Worm (Caenorhabditis elegans) whole organism, young adult: ENCODE measurements around the gene Y50D4C.6.
A peak's percentile ranks its signal among the peaks of the same experiment; 100 is the strongest.

Experiments used
- B0336.3 ChIP-seq: fragments of 200-800 bp; sonication (Bioruptor generic); IDR thresholded peaks from 2 replicates; pipeline ENCODE4 v1.3.6; 2022; ENCODE audit warnings: missing genetic modification characterization, missing compliant biosample characterization
- F33H1.4 ChIP-seq: fragments of 200-800 bp; sonication (Bioruptor generic); IDR thresholded peaks from 2 replicates; pipeline ENCODE4 v1.3.6; 2022; ENCODE audit warnings: missing genetic modification reagents, missing genetic modification characterization, missing compliant biosample characterization
- F37B4.10 ChIP-seq: fragments of 200-800 bp; sonication (Bioruptor generic); IDR thresholded peaks from 2 replicates; pipeline ENCODE4 v1.3.6; 2022; ENCODE audit warnings: missing genetic modification characterization, missing compliant biosample characterization
- T26A5.8 ChIP-seq: sonication (generic microtip); optimal IDR thresholded peaks from 2 replicates; lab custom pipeline; 2016; ENCODE audit warnings: missing genetic modification characterization, missing compliant biosample characterization
- aptf-3 ChIP-seq: fragments of 200-800 bp; sonication (Bioruptor generic); IDR thresholded peaks from 2 replicates; pipeline ENCODE4 v1.3.6; 2022; ENCODE audit warnings: missing genetic modification characterization, missing compliant biosample characterization
- attf-3 ChIP-seq: fragments of 200-800 bp; sonication (Bioruptor generic); conservative IDR thresholded peaks from 2 replicates; pipeline ENCODE4 v1.3.6; 2022; ENCODE audit warnings: missing genetic modification reagents, missing genetic modification characterization, missing compliant biosample characterization
- attf-5 ChIP-seq: fragments of 200-800 bp; sonication (Bioruptor generic); optimal IDR thresholded peaks from 2 replicates; lab custom pipeline; 2018; ENCODE audit warnings: mild to moderate bottlenecking, missing genetic modification characterization, missing compliant biosample characterization
- ceh-100 ChIP-seq: fragments of 200-800 bp; sonication (Bioruptor generic); IDR thresholded peaks from 2 replicates; pipeline ENCODE4 v1.3.6; 2022; ENCODE audit warnings: missing genetic modification reagents, missing genetic modification characterization, missing compliant biosample characterization
- ceh-27 ChIP-seq: fragments of 200-800 bp; sonication (Bioruptor generic); optimal IDR thresholded peaks from 2 replicates; lab custom pipeline; 2018; ENCODE audit warnings: mild to moderate bottlenecking, missing genetic modification characterization, moderate library complexity, missing compliant biosample characterization
- ceh-91 ChIP-seq: fragments of 200-800 bp; sonication (Bioruptor generic); IDR thresholded peaks from 2 replicates; pipeline ENCODE4 v1.3.6; 2022; ENCODE audit warnings: missing genetic modification reagents, missing genetic modification characterization, missing compliant biosample characterization
- dpl-1 ChIP-seq: fragments of 150-350 bp; optimal IDR thresholded peaks from 2 replicates; lab custom pipeline; 2014; ENCODE audit warnings: missing biosample characterization, missing genetic modification reagents, missing genetic modification characterization
- efl-1 ChIP-seq: fragments of 150-350 bp; optimal IDR thresholded peaks from 2 replicates; lab custom pipeline; 2014; ENCODE audit warnings: missing biosample characterization, missing genetic modification reagents, missing genetic modification characterization
- egrh-3 ChIP-seq: fragments of 200-800 bp; sonication (Bioruptor generic); IDR thresholded peaks from 2 replicates; pipeline ENCODE4 v1.3.6; 2022; ENCODE audit warnings: missing genetic modification reagents, missing genetic modification characterization, missing compliant biosample characterization
- ets-4 ChIP-seq: fragments of 200-800 bp; sonication (Bioruptor generic); optimal IDR thresholded peaks from 2 replicates; lab custom pipeline; 2018; ENCODE audit warnings: mild to moderate bottlenecking, missing genetic modification characterization, missing compliant biosample characterization
- fkh-3 ChIP-seq: sonication (generic microtip); optimal IDR thresholded peaks from 2 replicates; lab custom pipeline; 2016; ENCODE audit warnings: mild to moderate bottlenecking, missing genetic modification characterization, missing compliant biosample characterization
- hmg-1.2 ChIP-seq: fragments of 200-800 bp; sonication (Bioruptor generic); IDR thresholded peaks from 2 replicates; pipeline ENCODE4 v1.3.6; 2022; ENCODE audit warnings: missing genetic modification reagents, missing genetic modification characterization, missing compliant biosample characterization
- hmg-20 ChIP-seq: fragments of 200-800 bp; sonication (Bioruptor generic); IDR thresholded peaks from 2 replicates; pipeline ENCODE4 v1.3.6; 2022; ENCODE audit warnings: missing genetic modification reagents, missing genetic modification characterization, missing compliant biosample characterization
- hsf-1 ChIP-seq: fragments of 200-800 bp; sonication (Bioruptor generic); IDR thresholded peaks from 2 replicates; pipeline ENCODE4 v1.3.6; 2022; ENCODE audit warnings: missing genetic modification reagents, missing genetic modification characterization, missing compliant biosample characterization
- let-607 ChIP-seq, 2 experiments: fragments of 200-800 bp in 1 of 2; sonication (Bioruptor generic) in 1 of 2; sonication (generic microtip) in 1 of 2; optimal IDR thresholded peaks; 2 replicates each; lab custom pipeline; 2016 to 2018; ENCODE audit warnings: mild to moderate bottlenecking in 2 of 2, missing compliant biosample characterization in 2 of 2, missing genetic modification characterization in 2 of 2, moderate library complexity in 2 of 2, missing genotype in 1 of 2
- lin-35 ChIP-seq, 3 experiments: fragments of 150-350 bp in 2 of 3; sonication (generic microtip) in 1 of 3; optimal IDR thresholded peaks; 2 replicates each; lab custom pipeline; 2014 to 2018; ENCODE audit warnings: missing biosample characterization in 3 of 3, missing genetic modification characterization in 3 of 3, missing genetic modification reagents in 3 of 3
- lin-40 ChIP-seq: sonication (generic microtip); optimal IDR thresholded peaks from 2 replicates; lab custom pipeline; 2016; ENCODE audit warnings: missing genetic modification characterization, mild to moderate bottlenecking, missing compliant biosample characterization, missing genotype, missing genetic modification reagents
- lin-54 ChIP-seq: fragments of 200-800 bp; sonication (Bioruptor generic); optimal IDR thresholded peaks from 2 replicates; lab custom pipeline; 2018; ENCODE audit warnings: mild to moderate bottlenecking, missing genetic modification characterization, missing compliant biosample characterization
- lsl-1 ChIP-seq: fragments of 200-800 bp; sonication (Bioruptor generic); optimal IDR thresholded peaks from 2 replicates; lab custom pipeline; 2018; ENCODE audit warnings: mild to moderate bottlenecking, missing genetic modification characterization, moderate library complexity, missing compliant biosample characterization
- madf-3 ChIP-seq: fragments of 200-800 bp; sonication (Bioruptor generic); IDR thresholded peaks from 2 replicates; pipeline ENCODE4 v1.3.6; 2022; ENCODE audit warnings: missing genetic modification reagents, missing genetic modification characterization, missing compliant biosample characterization
- madf-6 ChIP-seq: fragments of 200-800 bp; sonication (Bioruptor generic); IDR thresholded peaks from 2 replicates; pipeline ENCODE4 v1.3.6; 2022; ENCODE audit warnings: missing genetic modification reagents, missing genetic modification characterization, missing compliant biosample characterization
- mcd-1 ChIP-seq: fragments of 200-800 bp; sonication (Bioruptor generic); IDR thresholded peaks from 2 replicates; pipeline ENCODE4 v1.3.6; 2022; ENCODE audit warnings: missing genetic modification reagents, missing genetic modification characterization, missing compliant biosample characterization
- nhr-120 ChIP-seq: fragments of 200-800 bp; sonication (Bioruptor generic); IDR thresholded peaks from 2 replicates; pipeline ENCODE4 v1.3.6; 2022; ENCODE audit warnings: missing genetic modification characterization, missing compliant biosample characterization
- nhr-90 ChIP-seq: sonication (generic microtip); optimal IDR thresholded peaks from 2 replicates; lab custom pipeline; 2016; ENCODE audit warnings: missing genotype, mild to moderate bottlenecking, missing genetic modification characterization, missing compliant biosample characterization
- snpc-1.3 ChIP-seq: sonication (generic microtip); optimal IDR thresholded peaks from 2 replicates; lab custom pipeline; 2017; ENCODE audit warnings: missing genetic modification characterization, mild to moderate bottlenecking, missing compliant biosample characterization, antibody characterized with exemption, moderate library complexity, missing genotype, missing genetic modification reagents; ENCODE audit not compliant: insufficient read depth
- snpc-3.4 ChIP-seq: sonication (generic microtip); optimal IDR thresholded peaks from 2 replicates; lab custom pipeline; 2017; ENCODE audit warnings: missing genetic modification characterization, mild to moderate bottlenecking, missing compliant biosample characterization, antibody characterized with exemption, moderate library complexity, missing genotype, missing genetic modification reagents
- snpc-4 ChIP-seq, 5 experiments: fragments of 150-350 bp in 1 of 5; sonication (generic microtip) in 4 of 5; optimal IDR thresholded peaks; 2 replicates each; lab custom pipeline; 2014 to 2018; ENCODE audit warnings: missing genetic modification characterization in 5 of 5, missing biosample characterization in 3 of 5, antibody characterized with exemption in 2 of 5, mild to moderate bottlenecking in 2 of 5, missing compliant biosample characterization in 2 of 5, missing genotype in 2 of 5, moderate library complexity in 2 of 5, missing genetic modification reagents in 1 of 5
- tbp1 ChIP-seq: fragments of 200-800 bp; sonication (Bioruptor generic); optimal IDR thresholded peaks from 2 replicates; lab custom pipeline; 2018; ENCODE audit warnings: mild to moderate bottlenecking, missing genetic modification characterization, missing compliant biosample characterization
- tlf-1 ChIP-seq: fragments of 200-800 bp; sonication (Bioruptor generic); optimal IDR thresholded peaks from 2 replicates; lab custom pipeline; 2018; ENCODE audit warnings: mild to moderate bottlenecking, missing genetic modification characterization, missing compliant biosample characterization
- xnd-1 ChIP-seq: sonication (generic microtip); optimal IDR thresholded peaks from 2 replicates; lab custom pipeline; 2016; ENCODE audit warnings: missing genotype, missing genetic modification reagents, missing genetic modification characterization, missing compliant biosample characterization
- zfh-2 ChIP-seq: fragments of 200-800 bp; sonication (Bioruptor generic); conservative IDR thresholded peaks from 2 replicates; pipeline ENCODE4 v1.3.6; 2022; ENCODE audit warnings: missing genetic modification reagents, missing genetic modification characterization, missing compliant biosample characterization
- ztf-26 ChIP-seq: sonication (generic microtip); optimal IDR thresholded peaks from 2 replicates; lab custom pipeline; 2017; ENCODE audit warnings: missing genetic modification characterization, missing compliant biosample characterization

Y50D4C.6 gene

DNA sequence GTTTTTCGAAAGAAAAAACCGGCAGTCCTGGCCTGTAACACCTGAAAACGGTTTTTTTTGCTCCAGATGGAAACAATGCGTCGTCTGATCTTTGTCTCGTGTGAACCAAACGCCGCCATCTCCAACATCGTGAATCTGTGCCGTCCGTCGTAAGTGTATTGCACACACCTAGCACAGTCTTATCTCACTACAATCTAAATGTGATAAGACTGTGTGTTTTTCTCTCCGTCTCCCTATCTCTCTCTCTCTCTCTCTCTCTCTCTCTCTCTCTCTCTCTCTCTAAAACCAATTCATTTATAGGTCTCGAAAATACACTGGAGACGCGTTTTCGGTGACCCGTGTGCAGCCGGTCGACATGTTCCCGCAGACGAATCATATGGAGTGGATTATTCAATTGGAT is 39.1 kb downstream of the Y50D4C.6 start (continued):
- TF ChIP-seq ztf-26 (tag; lab: Kevin White, UChicago) (no peak), attf-3 (GFP tag; lab: Robert Waterston, UW) (no peak), hmg-1.2 (GFP tag; lab: Robert Waterston, UW) (peak; percentile 29; the same call in 1 of the 2 replicates), aptf-3 (GFP tag; lab: Robert Waterston, UW) (no peak), nhr-90 (tag; lab: Kevin White, UChicago) (peak; percentile 35), ets-4 (GFP tag; lab: Kevin White, UChicago) (peak; percentile 54), let-607 (tag; optimal IDR thresholded peaks at IDR 0.05; lab: Kevin White, UChicago) (peak in 1 of 2 experiments; percentile 16), attf-5 (peak; percentile 66), tlf-1 (no peak), hmg-20 (no peak), T26A5.8 (tag; lab: Kevin White, UChicago) (no peak), efl-1 (GFP tag; lab: Kevin White, UChicago) (no peak)

DNA sequence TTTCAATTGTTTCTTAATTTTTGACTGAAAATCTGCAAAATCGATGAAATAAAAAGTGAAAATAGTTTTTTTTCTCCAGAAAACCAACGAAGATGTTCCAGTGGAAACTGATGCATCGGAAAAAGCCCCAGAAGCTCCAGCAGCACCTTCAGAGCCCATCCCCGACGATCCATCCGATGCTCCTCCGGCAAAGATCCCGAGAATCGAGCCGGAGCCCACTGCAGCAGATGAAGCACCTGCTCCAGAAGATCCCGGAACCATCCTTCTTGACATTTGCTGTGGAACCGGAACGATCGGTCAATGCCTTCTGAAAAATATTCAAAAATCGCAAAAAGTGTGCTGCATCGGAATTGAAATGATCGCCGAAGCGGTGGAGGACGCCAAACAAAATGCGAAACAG is 41.0 kb downstream of the Y50D4C.6 start:
- TF ChIP-seq zfh-2 (GFP tag; lab: Robert Waterston, UW) (peak; percentile 76), nhr-120 (GFP tag; lab: Robert Waterston, UW) (no peak), mcd-1 (0 out of 2 replicates have a peak, but pooled peaks have one; percentile 10), egrh-3 (GFP tag; lab: Robert Waterston, UW) (peak; percentile 60; the same call in 1 of the 2 replicates)

DNA sequence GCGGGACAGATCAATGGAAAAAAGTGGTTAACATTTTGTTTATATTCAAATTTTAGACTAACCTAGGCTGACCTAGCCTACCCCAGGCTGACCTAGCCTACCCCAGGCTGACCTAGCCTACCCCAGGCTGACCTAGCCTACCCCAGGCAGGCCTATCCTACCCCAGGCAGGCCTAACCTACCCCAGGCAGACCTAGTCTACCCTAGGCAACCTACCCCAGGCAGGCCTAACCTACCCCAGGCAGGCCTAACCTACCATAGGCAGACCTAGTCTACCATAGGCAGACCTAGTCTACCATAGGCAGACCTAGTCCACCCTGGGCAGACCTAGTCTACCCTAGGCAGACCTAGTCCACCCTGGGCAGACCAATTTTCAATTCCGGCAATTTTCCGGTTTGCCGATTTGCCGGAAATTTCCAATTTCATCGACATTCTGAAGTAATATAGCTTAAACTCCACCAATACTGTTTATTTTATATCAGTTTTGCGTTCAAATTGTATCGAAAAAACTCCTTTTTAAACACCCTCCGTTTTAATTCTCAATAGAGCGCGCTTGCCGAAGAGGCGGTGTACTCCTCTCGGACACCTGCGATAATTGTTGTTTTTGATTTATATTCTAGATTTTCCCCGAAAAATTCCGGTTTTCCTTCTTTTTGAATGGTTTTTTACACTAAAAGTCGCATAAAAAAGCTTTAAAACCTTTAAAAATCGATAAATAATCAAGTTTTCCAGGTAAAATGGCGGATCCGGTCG is 45.3 kb downstream of the Y50D4C.6 start, which contains the start of gene trm-2A:
Gene trm-2A, plus strand, starts transcription at position 732 of the 752 bp plus-strand sequence.
- TF ChIP-seq efl-1 (GFP tag; lab: Kevin White, UChicago) (peak; percentile 76), madf-3 (0 out of 2 replicates have a peak, but pooled peaks have one; percentile 38), snpc-1.3 (tag; lab: Kevin White, UChicago) (peak; percentile 52), attf-5 (peak; percentile 15), aptf-3 (GFP tag; lab: Robert Waterston, UW) (no peak), ceh-91 (no peak), fkh-3 (tag; lab: Kevin White, UChicago) (no peak), ets-4 (GFP tag; lab: Kevin White, UChicago) (no peak), dpl-1 (GFP tag; lab: Kevin White, UChicago) (peak; percentile 74), lin-35 (GFP tag; optimal IDR thresholded peaks at IDR 0.05; lab: Kevin White, UChicago) (peak in 2 of 3 experiments; percentile 15 to 91), F33H1.4 (GFP tag; lab: Robert Waterston, UW) (0 out of 2 replicates have a peak, but pooled peaks have one; percentile 14), lsl-1 (GFP tag; lab: Kevin White, UChicago) (peak; percentile 18), ceh-100 (GFP tag; lab: Robert Waterston, UW) (0 out of 2 replicates have a peak, but pooled peaks have one; percentile 22), hsf-1 (GFP tag; lab: Robert Waterston, UW) (no peak), hmg-1.2 (GFP tag; lab: Robert Waterston, UW) (peak; percentile 30; the same call in 1 of the 2 replicates), xnd-1 (no peak), lin-40 (tag; lab: Kevin White, UChicago) (peak; percentile 45), ceh-27 (peak; percentile 11), madf-6 (GFP tag; lab: Robert Waterston, UW) (peak; percentile 50; the same call in 1 of the 2 replicates), mcd-1 (peak; percentile 97), B0336.3 (no peak), lin-54 (GFP tag; lab: Kevin White, UChicago) (peak; percentile 94), snpc-4 (GFP tag; optimal IDR thresholded peaks at IDR 0.05; lab: Kevin White, UChicago) (no peak), snpc-4 (tag; optimal IDR thresholded peaks at IDR 0.05; lab: Kevin White, UChicago) (peak in 1 of 4 experiments; percentile 33), snpc-3.4 (tag; lab: Kevin White, UChicago) (peak; percentile 70), zfh-2 (GFP tag; lab: Robert Waterston, UW) (peak; percentile 37; the same call in 1 of the 2 replicates), tbp1 (peak; percentile 27), F37B4.10 (GFP tag; lab: Robert Waterston, UW) (0 out of 2 replicates have a peak, but pooled peaks have one; percentile 61)
- TF ChIP-seq, all 124 proteins: peak for 20
